Worm (Caenorhabditis elegans) whole organism, midembryonic: ENCODE data around the gene C46F2.1.

ENCODE experiments used
- T22C8.4 ChIP-seq: fragments of 200-800 bp; sonication (Bioruptor generic); IDR thresholded peaks from 2 replicates; pipeline ENCODE4 v1.3.6; 2022; ENCODE audit warnings: missing genetic modification characterization, missing compliant biosample characterization
- cog-1 ChIP-seq: sonication (generic microtip); optimal IDR thresholded peaks from 2 replicates; lab custom pipeline; 2016; ENCODE audit warnings: missing genetic modification characterization, missing compliant biosample characterization
- flt-1 ChIP-seq: fragments of 200-800 bp; sonication (Bioruptor generic); IDR thresholded peaks from 2 replicates; pipeline ENCODE4 v1.3.6; 2022; ENCODE audit warnings: missing genetic modification characterization, missing compliant biosample characterization
- klf-2 ChIP-seq: fragments of 200-800 bp; sonication (Bioruptor generic); conservative IDR thresholded peaks from 2 replicates; pipeline ENCODE4 v1.3.6; 2022; ENCODE audit warnings: missing genetic modification reagents, missing genetic modification characterization, missing compliant biosample characterization
- med-1 ChIP-seq: sonication (generic microtip); optimal IDR thresholded peaks from 2 replicates; lab custom pipeline; 2017; ENCODE audit warnings: missing genetic modification characterization, mild to moderate bottlenecking, missing compliant biosample characterization, antibody characterized with exemption, missing genetic modification reagents; ENCODE audit not compliant: insufficient read depth
- ref-1 ChIP-seq: fragments of 200-800 bp; sonication (Bioruptor generic); conservative IDR thresholded peaks from 2 replicates; pipeline ENCODE4 v1.3.6; 2022; ENCODE audit warnings: missing genetic modification reagents, missing genetic modification characterization, missing compliant biosample characterization
- tab-1 ChIP-seq: fragments of 200-800 bp; sonication (Bioruptor generic); IDR thresholded peaks from 2 replicates; pipeline ENCODE4 v1.3.6; 2022; ENCODE audit warnings: missing genetic modification characterization, missing compliant biosample characterization
- ztf-23 ChIP-seq: fragments of 200-800 bp; sonication (Bioruptor generic); IDR thresholded peaks from 2 replicates; pipeline ENCODE4 v1.3.6; 2022; ENCODE audit warnings: missing genetic modification reagents, missing genetic modification characterization, missing compliant biosample characterization
- ztf-29 ChIP-seq: fragments of 200-800 bp; sonication (Bioruptor generic); IDR thresholded peaks from 2 replicates; pipeline ENCODE4 v1.3.6; 2022; ENCODE audit warnings: missing genetic modification reagents, missing genetic modification characterization, missing compliant biosample characterization

The C46F2.1 gene

ce11 chrX:8098813-8099360 is 21.0 kb downstream of the C46F2.1 start, which contains the start of gene catp-5:
catp-5 (minus strand) TSS chrX:8098863.
- TF ChIP-seq tab-1 (GFP tag; lab: Robert Waterston, UW) (no peak), ztf-23 (GFP tag; lab: Robert Waterston, UW) (no peak), med-1 (GFP tag; lab: Kevin White, UChicago) (no peak), T22C8.4 (GFP tag; lab: Robert Waterston, UW) (no peak), cog-1 (tag; lab: Kevin White, UChicago) (no peak), klf-2 (GFP tag; lab: Robert Waterston, UW) (no peak), flt-1 (GFP tag; lab: Robert Waterston, UW) (no peak), ref-1 (GFP tag; lab: Robert Waterston, UW) (no peak), ztf-29 (GFP tag; lab: Robert Waterston, UW) (no peak)

- TF ChIP-seq T22C8.4 (GFP tag; lab: Robert Waterston, UW) (no peak), ztf-29 (GFP tag; lab: Robert Waterston, UW) (no peak)
Measured at ce11 chrX:8103899-8104298, 26.1 kb downstream of the C46F2.1 start, which contains the start of gene K07E3.2. K07E3.2 (plus strand) TSS chrX:8104298.

ce11 chrX:8107921-8108320 is 30.1 kb downstream of the C46F2.1 start, which contains the start of gene K07E3.9:
K07E3.9 (plus strand) TSS chrX:8108221.
- TF ChIP-seq ref-1 (GFP tag; lab: Robert Waterston, UW) (no peak), T22C8.4 (GFP tag; lab: Robert Waterston, UW) (no peak), tab-1 (GFP tag; lab: Robert Waterston, UW) (no peak), cog-1 (tag; lab: Kevin White, UChicago) (no peak), ztf-23 (GFP tag; lab: Robert Waterston, UW) (no peak)

ce11 chrX:8109531-8109930 is 31.7 kb downstream of the C46F2.1 start:
- TF ChIP-seq med-1 (GFP tag; lab: Kevin White, UChicago) (no peak), T22C8.4 (GFP tag; lab: Robert Waterston, UW) (no peak), klf-2 (GFP tag; lab: Robert Waterston, UW) (no peak), ztf-23 (GFP tag; lab: Robert Waterston, UW) (no peak), tab-1 (GFP tag; lab: Robert Waterston, UW) (no peak), ztf-29 (GFP tag; lab: Robert Waterston, UW) (no peak), ref-1 (GFP tag; lab: Robert Waterston, UW) (no peak), flt-1 (GFP tag; lab: Robert Waterston, UW) (no peak), cog-1 (tag; lab: Kevin White, UChicago) (no peak)

- no peak for TF ChIP-seq ztf-29 (GFP tag; lab: Robert Waterston, UW)
- TF ChIP-seq flt-1 (GFP tag; lab: Robert Waterston, UW), result no peak
- TF ChIP-seq cog-1 (tag; lab: Kevin White, UChicago), result no peak
- TF ChIP-seq ztf-23 (GFP tag; lab: Robert Waterston, UW), result no peak
- no peak for TF ChIP-seq T22C8.4 (GFP tag; lab: Robert Waterston, UW)
- TF ChIP-seq klf-2 (GFP tag; lab: Robert Waterston, UW), result no peak
- TF ChIP-seq tab-1 (GFP tag; lab: Robert Waterston, UW), result no peak
- no peak for TF ChIP-seq ref-1 (GFP tag; lab: Robert Waterston, UW)
- TF ChIP-seq med-1 (GFP tag; lab: Kevin White, UChicago), result no peak
Measured at ce11 chrX:8110193-8110592, 32.3 kb downstream of the C46F2.1 start, which contains the start of gene K07E3.1. K07E3.1 (plus strand) TSS chrX:8110439.

- TF ChIP-seq ztf-29 (GFP tag; lab: Robert Waterston, UW) (no peak), klf-2 (GFP tag; lab: Robert Waterston, UW) (no peak), flt-1 (GFP tag; lab: Robert Waterston, UW) (no peak), T22C8.4 (GFP tag; lab: Robert Waterston, UW) (no peak), ref-1 (GFP tag; lab: Robert Waterston, UW) (no peak), med-1 (GFP tag; lab: Kevin White, UChicago) (no peak), tab-1 (GFP tag; lab: Robert Waterston, UW) (no peak)
Measured at ce11 chrX:8116157-8116556, 38.3 kb downstream of the C46F2.1 start, which contains the start of gene hlh-8. hlh-8 (plus strand) TSS chrX:8116457.

ce11 chrX:8117827-8118317 is 40.0 kb downstream of the C46F2.1 start:
- TF ChIP-seq flt-1 (GFP tag; lab: Robert Waterston, UW) (no peak), klf-2 (GFP tag; lab: Robert Waterston, UW) (no peak), tab-1 (GFP tag; lab: Robert Waterston, UW) (no peak), ref-1 (GFP tag; lab: Robert Waterston, UW) (no peak), med-1 (GFP tag; lab: Kevin White, UChicago) (no peak)

- TF ChIP-seq tab-1 (GFP tag; lab: Robert Waterston, UW), result no peak
- TF ChIP-seq T22C8.4 (GFP tag; lab: Robert Waterston, UW), result no peak
- TF ChIP-seq cog-1 (tag; lab: Kevin White, UChicago), result no peak
- no peak for TF ChIP-seq ztf-23 (GFP tag; lab: Robert Waterston, UW)
- TF ChIP-seq klf-2 (GFP tag; lab: Robert Waterston, UW), result no peak
- TF ChIP-seq ref-1 (GFP tag; lab: Robert Waterston, UW), result no peak
- no peak for TF ChIP-seq ztf-29 (GFP tag; lab: Robert Waterston, UW)
- no peak for TF ChIP-seq flt-1 (GFP tag; lab: Robert Waterston, UW)
- TF ChIP-seq med-1 (GFP tag; lab: Kevin White, UChicago), result no peak
Measured at ce11 chrX:8120281-8120680, 42.4 kb downstream of the C46F2.1 start.

ce11 chrX:8123194-8123593 is 45.3 kb downstream of the C46F2.1 start, which contains the start of gene C02B8.12:
C02B8.12 (minus strand) TSS chrX:8123368.
- TF ChIP-seq T22C8.4 (GFP tag; lab: Robert Waterston, UW), result no peak
- no peak for TF ChIP-seq klf-2 (GFP tag; lab: Robert Waterston, UW)
- TF ChIP-seq ztf-23 (GFP tag; lab: Robert Waterston, UW), result no peak
- no peak for TF ChIP-seq flt-1 (GFP tag; lab: Robert Waterston, UW)
- no peak for TF ChIP-seq cog-1 (tag; lab: Kevin White, UChicago)
- no peak for TF ChIP-seq tab-1 (GFP tag; lab: Robert Waterston, UW)
- TF ChIP-seq ref-1 (GFP tag; lab: Robert Waterston, UW), result no peak
- no peak for TF ChIP-seq med-1 (GFP tag; lab: Kevin White, UChicago)
- TF ChIP-seq ztf-29 (GFP tag; lab: Robert Waterston, UW), result no peak
